Worm (Caenorhabditis elegans): Measurements from ENCODE around the gene fbxa-47.

- no peak for TF ChIP-seq fos-1 (tag; optimal IDR thresholded peaks at IDR 0.05)
- TF ChIP-seq nhr-28 (tag; optimal IDR thresholded peaks at IDR 0.05): no peak
- no peak for TF ChIP-seq php-3 (GFP tag; IDR thresholded peaks at IDR 0.05)
- TF ChIP-seq nhr-11 (tag; optimal IDR thresholded peaks at IDR 0.05): no peak
- TF ChIP-seq unc-62 (GFP tag; optimal IDR thresholded peaks at IDR 0.05 in 1 of 2): no peak
- TF ChIP-seq unc-62 (tag; optimal IDR thresholded peaks at IDR 0.05): no peak
- TF ChIP-seq daf-19 (GFP tag; conservative IDR thresholded peaks at IDR 0.05): no peak
- no peak for TF ChIP-seq jun-1 (tag; optimal IDR thresholded peaks at IDR 0.05)
- no peak for TF ChIP-seq arid-1 (GFP tag; conservative IDR thresholded peaks at IDR 0.05)
- no peak for TF ChIP-seq ama-1 (optimal IDR thresholded peaks at IDR 0.05)
- TF ChIP-seq ceh-82 (tag; optimal IDR thresholded peaks at IDR 0.05): no peak
- no peak for TF ChIP-seq snpc-4 (tag; optimal IDR thresholded peaks at IDR 0.05)
- no peak for TF ChIP-seq nhr-76 (tag; optimal IDR thresholded peaks at IDR 0.05)
- no peak for TF ChIP-seq lsy-2 (tag; optimal IDR thresholded peaks at IDR 0.05)
Observed at ce11 chrIII:2251348-2251747, 19.1 kb upstream of the fbxa-47 start, which contains the start of gene fbxa-7.

Measured in whole organism, L4 larva.